Worm (Caenorhabditis elegans) whole organism, L4 larva: ENCODE results near the gene hmp-1.
A peak's percentile ranks its signal among the peaks of the same experiment; 100 is the strongest.

Experiments
- F10B5.3 ChIP-seq: sonication (generic microtip); optimal IDR thresholded peaks from 2 replicates; lab custom pipeline; 2016; ENCODE audit warnings: mild to moderate bottlenecking, missing genetic modification characterization, missing compliant biosample characterization
- F26F4.8 ChIP-seq: fragments of 200-800 bp; sonication (Bioruptor generic); conservative IDR thresholded peaks from 2 replicates; pipeline ENCODE4 v1.3.6; 2022; ENCODE audit warnings: missing genetic modification characterization, missing compliant biosample characterization
- F37D6.2 ChIP-seq: sonication (generic microtip); optimal IDR thresholded peaks from 2 replicates; lab custom pipeline; 2016; ENCODE audit warnings: mild to moderate bottlenecking, missing genetic modification characterization, missing compliant biosample characterization
- F44E2.7 ChIP-seq: fragments of 200-800 bp; sonication (Bioruptor generic); IDR thresholded peaks from 2 replicates; pipeline ENCODE4 v2.1.2; 2022; ENCODE audit warnings: missing genetic modification characterization, missing compliant biosample characterization
- R02D3.7 ChIP-seq: fragments of 150-350 bp; sonication (generic microtip); optimal IDR thresholded peaks from 3 replicates; lab custom pipeline; 2014; ENCODE audit warnings: missing biosample characterization, missing genetic modification characterization
- T20F7.1 ChIP-seq: fragments of 200-800 bp; sonication (Bioruptor generic); optimal IDR thresholded peaks from 2 replicates; lab custom pipeline; 2018; ENCODE audit warnings: mild to moderate bottlenecking, missing genetic modification characterization, missing compliant biosample characterization
- Y5F2A.4 ChIP-seq: fragments of 200-800 bp; sonication (Bioruptor generic); optimal IDR thresholded peaks from 2 replicates; lab custom pipeline; 2018; ENCODE audit warnings: mild to moderate bottlenecking, missing genetic modification characterization, missing compliant biosample characterization
- Y75B8A.6 ChIP-seq: fragments of 200-800 bp; sonication (Bioruptor generic); IDR thresholded peaks from 2 replicates; pipeline ENCODE4 v1.3.6; 2022; ENCODE audit warnings: missing genetic modification reagents, missing genetic modification characterization, missing compliant biosample characterization
- ZK337.2 ChIP-seq: fragments of 200-800 bp; sonication (Bioruptor generic); IDR thresholded peaks from 2 replicates; pipeline ENCODE4 v1.3.6; 2022; ENCODE audit warnings: missing genetic modification reagents, missing genetic modification characterization, missing compliant biosample characterization
- ceh-28 ChIP-seq: fragments of 150-350 bp; optimal IDR thresholded peaks from 2 replicates; lab custom pipeline; 2014; ENCODE audit warnings: missing biosample characterization, missing genetic modification reagents, missing genetic modification characterization
- ceh-44 ChIP-seq: fragments of 200-800 bp; sonication (Bioruptor generic); IDR thresholded peaks from 2 replicates; pipeline ENCODE4 v1.3.6; 2022; ENCODE audit warnings: missing genetic modification reagents, missing genetic modification characterization, missing compliant biosample characterization
- ceh-82 ChIP-seq: sonication (generic microtip); optimal IDR thresholded peaks from 2 replicates; lab custom pipeline; 2017; ENCODE audit warnings: missing biosample characterization, missing genetic modification characterization
- ces-1 ChIP-seq: fragments of 150-350 bp; sonication (generic microtip); optimal IDR thresholded peaks from 4 replicates; lab custom pipeline; 2014; ENCODE audit warnings: missing biosample characterization, missing genetic modification reagents, missing genetic modification characterization
- ctbp-1 ChIP-seq: fragments of 200-800 bp; sonication (Bioruptor generic); IDR thresholded peaks from 2 replicates; pipeline ENCODE4 v1.3.6; 2022; ENCODE audit warnings: missing genetic modification reagents, missing genetic modification characterization, missing compliant biosample characterization
- daf-16 ChIP-seq, 3 experiments: sonication (generic microtip); optimal IDR thresholded peaks; 2 replicates each; lab custom pipeline; 2016 to 2017; ENCODE audit warnings: missing genetic modification characterization in 3 of 3, missing genetic modification reagents in 3 of 3, mild to moderate bottlenecking in 2 of 3, missing compliant biosample characterization in 2 of 3, missing biosample characterization in 1 of 3, moderate library complexity in 1 of 3
- daf-19 ChIP-seq: fragments of 200-800 bp; sonication (Bioruptor generic); conservative IDR thresholded peaks from 2 replicates; pipeline ENCODE4 v1.3.6; 2022; ENCODE audit warnings: missing genetic modification characterization, missing compliant biosample characterization
- dmd-8 ChIP-seq: fragments of 200-800 bp; sonication (Bioruptor generic); IDR thresholded peaks from 2 replicates; pipeline ENCODE4 v1.3.6; 2022; ENCODE audit warnings: missing genetic modification characterization, missing compliant biosample characterization
- dpl-1 ChIP-seq: fragments of 150-350 bp; optimal IDR thresholded peaks from 2 replicates; lab custom pipeline; 2014; ENCODE audit warnings: missing biosample characterization, missing genetic modification reagents, missing genetic modification characterization
- egl-43 ChIP-seq: fragments of 200-800 bp; sonication (Bioruptor generic); IDR thresholded peaks from 2 replicates; pipeline ENCODE4 v1.3.6; 2022; ENCODE audit warnings: missing genetic modification reagents, missing genetic modification characterization, missing compliant biosample characterization
- fkh-10 ChIP-seq: fragments of 150-350 bp; optimal IDR thresholded peaks from 2 replicates; lab custom pipeline; 2014; ENCODE audit warnings: missing biosample characterization, missing genetic modification reagents, missing genetic modification characterization
- hif-1 ChIP-seq, 2 experiments: sonication (generic microtip); optimal IDR thresholded peaks; 2 replicates each; lab custom pipeline; 2016 to 2017; ENCODE audit warnings: missing compliant biosample characterization in 2 of 2, missing genetic modification characterization in 2 of 2, missing genetic modification reagents in 2 of 2, missing genotype in 2 of 2, mild to moderate bottlenecking in 1 of 2
- jun-1 ChIP-seq: fragments of 150-350 bp; optimal IDR thresholded peaks from 2 replicates; lab custom pipeline; 2014; ENCODE audit warnings: missing biosample characterization, missing genetic modification reagents, missing genetic modification characterization
- lim-7 ChIP-seq: fragments of 200-800 bp; sonication (Bioruptor generic); IDR thresholded peaks from 2 replicates; pipeline ENCODE4 v1.3.6; 2022; ENCODE audit warnings: missing genetic modification characterization, missing compliant biosample characterization
- lin-13 ChIP-seq: fragments of 150-350 bp; optimal IDR thresholded peaks from 2 replicates; lab custom pipeline; 2014; ENCODE audit warnings: missing biosample characterization, missing genetic modification reagents, missing genetic modification characterization
- lin-15B ChIP-seq: fragments of 150-350 bp; sonication (generic microtip); optimal IDR thresholded peaks from 3 replicates; lab custom pipeline; 2014; ENCODE audit warnings: missing biosample characterization, missing genetic modification characterization
- lin-29 ChIP-seq: fragments of 200-800 bp; sonication (Bioruptor generic); IDR thresholded peaks from 2 replicates; pipeline ENCODE4 v1.3.6; 2022; ENCODE audit warnings: missing genetic modification reagents, missing genetic modification characterization, missing compliant biosample characterization
- lsy-2 ChIP-seq, 2 experiments: fragments of 150-350 bp in 1 of 2; sonication (generic microtip) in 1 of 2; optimal IDR thresholded peaks; 2 replicates each; lab custom pipeline; 2014 to 2017; ENCODE audit warnings: missing biosample characterization in 2 of 2, missing genetic modification characterization in 2 of 2
- madf-5 ChIP-seq, 2 experiments: fragments of 200-800 bp; sonication (Bioruptor generic); IDR thresholded peaks; 2 replicates each; pipeline ENCODE4 v1.3.6; 2022; ENCODE audit warnings: missing compliant biosample characterization in 2 of 2, missing genetic modification characterization in 2 of 2
- madf-9 ChIP-seq: fragments of 200-800 bp; sonication (Bioruptor generic); conservative IDR thresholded peaks from 2 replicates; pipeline ENCODE4 v1.3.6; 2022; ENCODE audit warnings: missing genetic modification reagents, missing genetic modification characterization, missing compliant biosample characterization
- mep-1 ChIP-seq: fragments of 150-350 bp; sonication (generic microtip); optimal IDR thresholded peaks from 3 replicates; lab custom pipeline; 2014; ENCODE audit warnings: missing biosample characterization, missing genetic modification characterization
- mxl-2 ChIP-seq: fragments of 200-800 bp; sonication (Bioruptor generic); conservative IDR thresholded peaks from 2 replicates; pipeline ENCODE4 v1.3.6; 2022; ENCODE audit warnings: missing genetic modification reagents, missing genetic modification characterization, missing compliant biosample characterization
- mxl-3 ChIP-seq: fragments of 200-800 bp; sonication (Bioruptor generic); optimal IDR thresholded peaks from 2 replicates; lab custom pipeline; 2018; ENCODE audit warnings: mild to moderate bottlenecking, missing genetic modification characterization, missing compliant biosample characterization
- nhr-102 ChIP-seq: sonication (generic microtip); optimal IDR thresholded peaks from 2 replicates; lab custom pipeline; 2016; ENCODE audit warnings: mild to moderate bottlenecking, missing genetic modification characterization, moderate library complexity, missing compliant biosample characterization
- nhr-11 ChIP-seq: fragments of 150-350 bp; optimal IDR thresholded peaks from 2 replicates; lab custom pipeline; 2014; ENCODE audit warnings: missing biosample characterization, missing genetic modification characterization
- nhr-111 ChIP-seq: fragments of 200-800 bp; sonication (Bioruptor generic); optimal IDR thresholded peaks from 2 replicates; lab custom pipeline; 2018; ENCODE audit warnings: mild to moderate bottlenecking, missing genetic modification characterization, missing compliant biosample characterization
- nhr-237 ChIP-seq: sonication (generic microtip); optimal IDR thresholded peaks from 2 replicates; lab custom pipeline; 2017; ENCODE audit warnings: missing biosample characterization, missing genetic modification characterization
- nhr-25 ChIP-seq: sonication (generic microtip); optimal IDR thresholded peaks from 2 replicates; lab custom pipeline; 2017; ENCODE audit warnings: missing genetic modification characterization, mild to moderate bottlenecking, missing compliant biosample characterization, antibody characterized with exemption, moderate library complexity, borderline replicate concordance; ENCODE audit not compliant: insufficient read depth
- nhr-28 ChIP-seq: fragments of 150-350 bp; optimal IDR thresholded peaks from 2 replicates; lab custom pipeline; 2014; ENCODE audit warnings: missing biosample characterization, missing genetic modification characterization
- nhr-42 ChIP-seq: fragments of 200-800 bp; sonication (Bioruptor generic); IDR thresholded peaks from 2 replicates; pipeline ENCODE4 v1.3.6; 2022; ENCODE audit warnings: missing genetic modification characterization, missing compliant biosample characterization
- nhr-76 ChIP-seq: fragments of 150-350 bp; optimal IDR thresholded peaks from 2 replicates; lab custom pipeline; 2014; ENCODE audit warnings: missing biosample characterization, missing genetic modification characterization
- nhr-77 ChIP-seq: fragments of 150-350 bp; optimal IDR thresholded peaks from 2 replicates; lab custom pipeline; 2014; ENCODE audit warnings: missing biosample characterization, missing genetic modification characterization
- php-3 ChIP-seq: fragments of 200-800 bp; sonication (Bioruptor generic); IDR thresholded peaks from 2 replicates; pipeline ENCODE4 v1.3.6; 2022; ENCODE audit warnings: missing genetic modification reagents, missing genetic modification characterization, missing compliant biosample characterization
- saeg-2 ChIP-seq: fragments of 200-800 bp; sonication (Bioruptor generic); IDR thresholded peaks from 2 replicates; pipeline ENCODE4 v1.3.6; 2022; ENCODE audit warnings: missing genetic modification reagents, missing genetic modification characterization, missing compliant biosample characterization
- sdz-12 ChIP-seq: fragments of 200-800 bp; sonication (Bioruptor generic); optimal IDR thresholded peaks from 2 replicates; lab custom pipeline; 2018; ENCODE audit warnings: mild to moderate bottlenecking, missing genetic modification characterization, missing compliant biosample characterization
- skn-1 ChIP-seq: fragments of 150-350 bp; optimal IDR thresholded peaks from 2 replicates; lab custom pipeline; 2014; ENCODE audit warnings: missing biosample characterization, missing genetic modification characterization
- snpc-4 ChIP-seq: fragments of 150-350 bp; optimal IDR thresholded peaks from 2 replicates; lab custom pipeline; 2014; ENCODE audit warnings: missing biosample characterization, missing genetic modification characterization
- spr-1 ChIP-seq: sonication (generic microtip); optimal IDR thresholded peaks from 2 replicates; lab custom pipeline; 2016; ENCODE audit warnings: mild to moderate bottlenecking, missing genetic modification characterization, missing compliant biosample characterization
- tra-1 ChIP-seq: fragments of 200-800 bp; sonication (Bioruptor generic); IDR thresholded peaks from 2 replicates; pipeline ENCODE4 v1.3.6; 2022; ENCODE audit warnings: missing genetic modification reagents, missing genetic modification characterization, missing compliant biosample characterization
- unc-39 ChIP-seq: sonication (generic microtip); optimal IDR thresholded peaks from 2 replicates; lab custom pipeline; 2017; ENCODE audit warnings: missing biosample characterization, missing genetic modification characterization
- vab-7 ChIP-seq: fragments of 200-800 bp; sonication (Bioruptor generic); IDR thresholded peaks from 2 replicates; pipeline ENCODE4 v1.3.6; 2022; ENCODE audit warnings: missing genetic modification reagents, missing genetic modification characterization, missing compliant biosample characterization
- zag-1 ChIP-seq: fragments of 150-350 bp; optimal IDR thresholded peaks from 2 replicates; lab custom pipeline; 2014; ENCODE audit warnings: missing biosample characterization, missing genetic modification characterization
- ztf-7 ChIP-seq: fragments of 150-350 bp; optimal IDR thresholded peaks from 2 replicates; lab custom pipeline; 2014; ENCODE audit warnings: missing biosample characterization, missing genetic modification characterization

Gene hmp-1

ce11 chrV:11885939-11886338, 40.3 kb downstream of the hmp-1 start (continued):
- TF ChIP-seq nhr-28 (peak; percentile 85), ZK337.2 (GFP tag; lab: Robert Waterston, UW) (no peak), fkh-10 (GFP tag; lab: Kevin White, UChicago) (no peak), ztf-7 (tag; lab: Kevin White, UChicago) (no peak), ces-1 (GFP tag; lab: Kevin White, UChicago) (no peak), unc-39 (tag; lab: Kevin White, UChicago) (no peak), saeg-2 (no peak), tra-1 (0 out of 2 replicates have a peak, but pooled peaks have one; percentile 28), zag-1 (no peak), lsy-2 (tag; optimal IDR thresholded peaks at IDR 0.05; lab: Kevin White, UChicago) (peak; percentile 44 to 66), mxl-2 (GFP tag; lab: Robert Waterston, UW) (no peak), madf-5 (GFP tag; IDR thresholded peaks at IDR 0.05; lab: Robert Waterston, UW) (no peak), nhr-11 (peak; percentile 46), daf-19 (GFP tag; lab: Robert Waterston, UW) (no peak), sdz-12 (GFP tag; lab: Kevin White, UChicago) (no peak), dmd-8 (GFP tag; lab: Robert Waterston, UW) (no peak), jun-1 (tag; lab: Kevin White, UChicago) (no peak), egl-43 (no peak), php-3 (GFP tag; lab: Robert Waterston, UW) (no peak), nhr-111 (GFP tag; lab: Kevin White, UChicago) (no peak), F37D6.2 (tag; lab: Kevin White, UChicago) (no peak), nhr-237 (tag; lab: Kevin White, UChicago) (no peak), F44E2.7 (GFP tag; lab: Robert Waterston, UW) (no peak), nhr-102 (tag; lab: Kevin White, UChicago) (peak; percentile 42), snpc-4 (no peak), spr-1 (tag; lab: Kevin White, UChicago) (no peak), ctbp-1 (GFP tag; lab: Robert Waterston, UW) (no peak), ceh-28 (no peak), Y75B8A.6 (no peak), mep-1 (tag; lab: Kevin White, UChicago) (peak; percentile 25), Y5F2A.4 (GFP tag; lab: Kevin White, UChicago) (no peak), ceh-44 (GFP tag; lab: Robert Waterston, UW) (no peak), nhr-76 (tag; lab: Kevin White, UChicago) (peak; percentile 6), ceh-82 (no peak), lin-29 (GFP tag; lab: Robert Waterston, UW) (no peak), skn-1 (tag; lab: Kevin White, UChicago) (no peak), madf-9 (GFP tag; lab: Robert Waterston, UW) (no peak), nhr-42 (GFP tag; lab: Robert Waterston, UW) (no peak), lim-7 (GFP tag; lab: Robert Waterston, UW) (no peak), R02D3.7 (no peak), F26F4.8 (GFP tag; lab: Robert Waterston, UW) (no peak), F10B5.3 (tag; lab: Kevin White, UChicago) (no peak), mxl-3 (GFP tag; lab: Kevin White, UChicago) (peak; percentile 81), nhr-77 (tag; lab: Kevin White, UChicago) (peak; percentile 81), T20F7.1 (peak; percentile 50), vab-7 (GFP tag; lab: Robert Waterston, UW) (no peak), lin-13 (GFP tag; lab: Kevin White, UChicago) (no peak), hif-1 (tag; optimal IDR thresholded peaks at IDR 0.05; lab: Kevin White, UChicago) (peak in 1 of 2 experiments; percentile 40), dpl-1 (GFP tag; lab: Kevin White, UChicago) (no peak), nhr-25 (tag; lab: Kevin White, UChicago) (no peak), lin-15B (tag; lab: Kevin White, UChicago) (no peak), daf-16 (GFP tag; optimal IDR thresholded peaks at IDR 0.05; lab: Kevin White, UChicago) (peak in 1 of 2 experiments; percentile 78), daf-16 (tag; optimal IDR thresholded peaks at IDR 0.05; lab: Kevin White, UChicago) (peak; percentile 97)
